Fruit fly (Drosophila melanogaster): Measurements from ENCODE around the gene tal-1A.

The tal-1A gene

dm6 chr3R:13782035-13782434 is 30.9 kb upstream of the tal-1A start, which contains the start of gene Dip-B (continued):
- TF ChIP-seq trem (tag; optimal IDR thresholded peaks at IDR 0.05) (no peak), CG10979 (tag; optimal IDR thresholded peaks at IDR 0.05) (no peak), sens (GFP tag) (peak; percentile 66), Stat92E (GFP tag; optimal IDR thresholded peaks at IDR 0.05) (no peak), zfh1 (GFP tag; IDR thresholded peaks at IDR 0.05) (no peak), Dad (GFP tag; optimal IDR thresholded peaks at IDR 0.05) (no peak), CG10366 (GFP tag; IDR thresholded peaks at IDR 0.05) (no peak), amos (GFP tag; IDR thresholded peaks at IDR 0.05; ENCODE audit: partially characterized antibody) (no peak), pzg (GFP tag; optimal IDR thresholded peaks at IDR 0.05) (peak; percentile 47), CG3407 (GFP tag; optimal IDR thresholded peaks at IDR 0.05) (no peak), ewg (GFP tag; optimal IDR thresholded peaks at IDR 0.05) (no peak), CG18476 (GFP tag; optimal IDR thresholded peaks at IDR 0.05) (no peak), CG4282 (GFP tag; optimal IDR thresholded peaks at IDR 0.05) (no peak), hth (optimal IDR thresholded peaks at IDR 0.05) (no peak), odd (GFP tag; optimal IDR thresholded peaks at IDR 0.05) (no peak), Elba2 (GFP tag; optimal IDR thresholded peaks at IDR 0.05) (no peak), br (optimal IDR thresholded peaks at IDR 0.05) (no peak), shn (GFP tag; optimal IDR thresholded peaks at IDR 0.05) (no peak), pb (GFP tag; optimal IDR thresholded peaks at IDR 0.05) (no peak), CG4854 (GFP tag; optimal IDR thresholded peaks at IDR 0.05) (peak; percentile 43), CG8924 (tag; optimal IDR thresholded peaks at IDR 0.05) (no peak), zfh2 (GFP tag; optimal IDR thresholded peaks at IDR 0.05) (no peak), dati (GFP tag; IDR thresholded peaks at IDR 0.05) (no peak), CG42726 (GFP tag; IDR thresholded peaks at IDR 0.05; ENCODE audit: partially characterized antibody) (no peak), CG12299 (tag; optimal IDR thresholded peaks at IDR 0.05) (no peak), CG11247 (GFP tag; IDR thresholded peaks at IDR 0.05) (no peak), chinmo (GFP tag; IDR thresholded peaks at IDR 0.05; ENCODE audit: partially characterized antibody) (0 out of 4 replicates have a peak, but pooled peaks have one; percentile 10), CG8290 (GFP tag; optimal IDR thresholded peaks at IDR 0.05) (no peak), CG8290 (tag; optimal IDR thresholded peaks at IDR 0.05) (no peak), CG17802 (tag; optimal IDR thresholded peaks at IDR 0.05) (no peak), Drgx (GFP tag; IDR thresholded peaks at IDR 0.05) (no peak), ken (GFP tag; IDR thresholded peaks at IDR 0.05) (no peak), jigr1 (GFP tag; IDR thresholded peaks at IDR 0.05) (no peak), ATbp (GFP tag; optimal IDR thresholded peaks at IDR 0.05) (no peak), CG8089 (GFP tag; optimal IDR thresholded peaks at IDR 0.05) (no peak)

- TF ChIP-seq Asciz (GFP tag; optimal IDR thresholded peaks at IDR 0.05): no peak
- TF ChIP-seq Rx (GFP tag; IDR thresholded peaks at IDR 0.05): 0 out of 2 replicates have a peak, but pooled peaks have one; percentile 4
- no peak for TF ChIP-seq CG10959 (GFP tag; IDR thresholded peaks at IDR 0.05)
- peak; percentile 61 for TF ChIP-seq sens (GFP tag)
- 0 out of 2 replicates have a peak, but pooled peaks have one; percentile 49 for TF ChIP-seq CG11696 (GFP tag; IDR thresholded peaks at IDR 0.05)
- no peak for TF ChIP-seq pum (GFP tag; optimal IDR thresholded peaks at IDR 0.05)
- TF ChIP-seq prd (optimal IDR thresholded peaks at IDR 0.05): no peak
- no peak for TF ChIP-seq prd (GFP tag; IDR thresholded peaks at IDR 0.05)
- TF ChIP-seq NC2β (GFP tag; optimal IDR thresholded peaks at IDR 0.05): no peak
- no peak for TF ChIP-seq CG32532 (GFP tag; IDR thresholded peaks at IDR 0.05)
- no peak for TF ChIP-seq Atf-2 (GFP tag; optimal IDR thresholded peaks at IDR 0.05)
These were observed 30.3 kb upstream of the tal-1A start for dm6 chr3R:13782578-13782977.

All from whole organism, embryonic.